Fruit fly (Drosophila melanogaster): ENCODE data around the gene Mettl14.

Gene Mettl14

DNA sequence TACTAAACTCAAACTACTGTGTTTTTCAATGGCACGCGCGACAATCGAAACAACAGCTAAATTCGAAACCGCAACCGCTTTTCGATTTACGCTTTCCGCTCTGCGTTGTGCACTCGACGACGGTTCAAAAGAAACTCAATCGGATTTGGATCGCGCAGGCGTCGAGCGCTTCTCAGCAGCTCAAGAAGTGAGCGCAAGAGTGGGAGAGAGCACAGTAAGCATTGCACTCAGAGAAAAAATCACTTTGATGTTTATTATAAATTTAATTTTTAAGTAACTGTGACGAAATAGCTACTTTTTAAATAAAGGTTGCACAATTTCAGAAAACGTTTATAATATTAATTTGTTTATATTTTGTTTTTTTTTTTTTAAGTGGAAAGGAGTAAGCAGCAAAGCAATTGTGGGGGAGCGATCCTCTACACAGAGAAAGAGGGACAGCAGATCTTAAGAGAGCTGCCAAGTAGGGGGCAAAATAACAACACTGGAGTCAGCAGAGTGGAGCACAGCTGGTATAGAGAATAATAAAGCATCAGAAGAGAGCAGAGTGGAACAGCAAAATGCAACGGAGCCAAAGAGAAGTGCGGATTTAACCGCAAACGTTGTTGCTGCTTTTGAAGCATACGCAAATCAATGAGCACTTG lies 30.5 kb upstream of the Mettl14 start (continued):
- TF ChIP-seq BEAF-32 (GFP tag; optimal IDR thresholded peaks at IDR 0.05) (peak; percentile 0), cad (GFP tag; optimal IDR thresholded peaks at IDR 0.05) (no peak), NK7.1 (GFP tag; optimal IDR thresholded peaks at IDR 0.05) (peak; percentile 89), BtbVII (GFP tag; optimal IDR thresholded peaks at IDR 0.05) (peak; percentile 97), cas (GFP tag; IDR thresholded peaks at IDR 0.05) (peak; percentile 93), CG14667 (GFP tag; IDR thresholded peaks at IDR 0.05) (peak; percentile 98; the same call in 1 of the 2 replicates), CG17912 (GFP tag; optimal IDR thresholded peaks at IDR 0.05) (peak; percentile 84), sisA (GFP tag; IDR thresholded peaks at IDR 0.05) (peak; percentile 98), yki (optimal IDR thresholded peaks at IDR 0.05) (peak; percentile 6), sima (GFP tag; optimal IDR thresholded peaks at IDR 0.05) (peak; percentile 82), Hr39 (optimal IDR thresholded peaks at IDR 0.05) (no peak), Fer2 (tag; optimal IDR thresholded peaks at IDR 0.05) (peak; percentile 86), CG13123 (GFP tag; optimal IDR thresholded peaks at IDR 0.05) (peak; percentile 97), eve (GFP tag; optimal IDR thresholded peaks at IDR 0.05) (peak in 1 of 2 experiments; percentile 97), pros (GFP tag; optimal IDR thresholded peaks at IDR 0.05) (peak; percentile 78), inv (GFP tag; IDR thresholded peaks at IDR 0.05; ENCODE audit: partially characterized antibody) (no peak), CG11695 (GFP tag; IDR thresholded peaks at IDR 0.05) (peak; percentile 99), lola (GFP tag; optimal IDR thresholded peaks at IDR 0.05) (peak in 1 of 3 experiments; percentile 97), sens (GFP tag) (peak; percentile 99), rib (GFP tag; IDR thresholded peaks at IDR 0.05) (peak; percentile 97), CG32772 (GFP tag; IDR thresholded peaks at IDR 0.05) (peak; percentile 99), CG16813 (GFP tag; IDR thresholded peaks at IDR 0.05; ENCODE audit: partially characterized antibody) (no peak), gsb (GFP tag; IDR thresholded peaks at IDR 0.05) (peak; percentile 97), ac (GFP tag; optimal IDR thresholded peaks at IDR 0.05) (peak; percentile 97), CG1647 (GFP tag; optimal IDR thresholded peaks at IDR 0.05) (peak; percentile 92), ems (GFP tag; optimal IDR thresholded peaks at IDR 0.05) (peak; percentile 96), CG11560 (tag; IDR thresholded peaks at IDR 0.05) (peak; percentile 89), Ravus (GFP tag; IDR thresholded peaks at IDR 0.05) (peak; percentile 92), ATbp (GFP tag; optimal IDR thresholded peaks at IDR 0.05) (peak; percentile 98), CG34422 (GFP tag; IDR thresholded peaks at IDR 0.05) (peak; percentile 99), CG9817 (tag; optimal IDR thresholded peaks at IDR 0.05) (peak; percentile 93), ase (GFP tag; IDR thresholded peaks at IDR 0.05) (peak; percentile 99), CG32532 (GFP tag; IDR thresholded peaks at IDR 0.05) (peak; percentile 97), CG8089 (GFP tag; optimal IDR thresholded peaks at IDR 0.05) (peak; percentile 91), CG18764 (GFP tag; optimal IDR thresholded peaks at IDR 0.05) (peak; percentile 96), bab2 (GFP tag; optimal IDR thresholded peaks at IDR 0.05) (peak; percentile 95), Dbx (GFP tag; IDR thresholded peaks at IDR 0.05) (peak; percentile 95), az2 (GFP tag; optimal IDR thresholded peaks at IDR 0.05) (peak; percentile 99), dati (GFP tag; IDR thresholded peaks at IDR 0.05) (peak; percentile 97), schlank (tag; optimal IDR thresholded peaks at IDR 0.05) (peak; percentile 79), HLHmδ (GFP tag; optimal IDR thresholded peaks at IDR 0.05) (peak; percentile 91), ind (GFP tag; optimal IDR thresholded peaks at IDR 0.05) (peak; percentile 94), bigmax (GFP tag; optimal IDR thresholded peaks at IDR 0.05) (peak; percentile 61), amos (GFP tag; IDR thresholded peaks at IDR 0.05; ENCODE audit: partially characterized antibody) (peak; percentile 28; the same call in 1 of the 2 replicates), Xbp1 (GFP tag; optimal IDR thresholded peaks at IDR 0.05) (peak; percentile 98), Lim3 (GFP tag; IDR thresholded peaks at IDR 0.05) (peak; percentile 95), peb (GFP tag; IDR thresholded peaks at IDR 0.05) (peak; percentile 98), Sin3A (optimal IDR thresholded peaks at IDR 0.05) (no peak), nau (GFP tag; optimal IDR thresholded peaks at IDR 0.05) (peak; percentile 96), hkb (optimal IDR thresholded peaks at IDR 0.05) (peak; percentile 63), hkb (GFP tag; IDR thresholded peaks at IDR 0.05) (peak; percentile 99), gcm (GFP tag; optimal IDR thresholded peaks at IDR 0.05) (peak; percentile 99)
